Fruit fly (Drosophila melanogaster): ENCODE measurements around the gene Idua.

DNA sequence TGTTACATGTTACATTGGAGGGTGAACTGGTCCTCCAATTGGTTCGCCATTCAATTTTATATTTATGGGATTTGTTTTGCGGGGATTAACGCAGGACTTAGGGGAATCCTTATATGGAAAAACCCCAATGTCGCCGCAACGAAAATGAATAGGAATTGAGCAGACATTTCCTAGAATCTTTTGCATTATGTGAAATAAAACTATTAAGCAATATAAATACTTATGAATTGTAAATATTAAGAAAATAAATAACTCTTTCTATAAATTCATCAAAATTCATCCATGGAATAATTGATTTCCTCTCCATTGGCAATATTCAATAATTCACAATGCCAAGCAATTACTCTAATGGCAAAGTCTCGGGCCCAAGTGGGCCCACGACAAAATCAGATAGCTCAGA, 853 bp upstream of the Idua start, which contains the start of gene Gr32a:
- TF ChIP-seq bab1 (GFP tag; optimal IDR thresholded peaks at IDR 0.05), result no peak
- no peak for TF ChIP-seq pad (GFP tag; optimal IDR thresholded peaks at IDR 0.05)
- TF ChIP-seq tj (GFP tag; optimal IDR thresholded peaks at IDR 0.05), result no peak
- no peak for TF ChIP-seq toe (GFP tag; optimal IDR thresholded peaks at IDR 0.05)
- no peak for TF ChIP-seq Crg-1 (GFP tag; optimal IDR thresholded peaks at IDR 0.05)
- TF ChIP-seq CG7101 (tag; optimal IDR thresholded peaks at IDR 0.05), result no peak
- no peak for TF ChIP-seq kay (GFP tag; ENCODE audit: borderline replicate concordance)
- TF ChIP-seq CG14711 (tag; optimal IDR thresholded peaks at IDR 0.05), result no peak
- no peak for TF ChIP-seq CG1620 (GFP tag; optimal IDR thresholded peaks at IDR 0.05)
- TF ChIP-seq cic (GFP tag; optimal IDR thresholded peaks at IDR 0.05), result no peak
- no peak for TF ChIP-seq CG7045 (GFP tag; optimal IDR thresholded peaks at IDR 0.05)
- TF ChIP-seq Clk (GFP tag; optimal IDR thresholded peaks at IDR 0.05), result no peak
- TF ChIP-seq ovo (GFP tag; optimal IDR thresholded peaks at IDR 0.05), result no peak
- no peak for TF ChIP-seq Hr96 (GFP tag; optimal IDR thresholded peaks at IDR 0.05)

All from whole organism, adult.